Worm (Caenorhabditis elegans): ENCODE measurements around the gene mks-2.

DNA sequence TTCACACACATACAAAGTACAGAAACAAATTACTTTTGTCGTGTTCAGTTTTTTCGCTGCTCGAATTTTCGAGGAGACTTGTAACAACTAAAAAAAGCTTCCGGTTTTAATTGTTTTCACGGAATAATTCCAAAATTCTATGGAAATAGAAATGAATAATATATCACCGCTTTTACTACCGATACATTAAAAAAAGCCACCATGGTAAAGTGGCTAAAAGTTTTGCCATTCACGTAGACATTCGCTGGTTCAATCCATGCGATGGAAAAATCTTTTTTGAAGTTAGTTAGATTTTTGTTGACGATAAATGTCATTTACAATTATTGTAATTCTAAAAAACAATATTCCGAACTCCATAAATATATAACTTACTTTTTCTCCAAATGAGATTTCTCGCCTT, 50.5 kb downstream of the mks-2 start:
- no peak for TF ChIP-seq sox-4 (tag; optimal IDR thresholded peaks at IDR 0.05)
- TF ChIP-seq unc-3 (GFP tag; conservative IDR thresholded peaks at IDR 0.05): no peak
- TF ChIP-seq unc-3 (tag; optimal IDR thresholded peaks at IDR 0.05): no peak
- TF ChIP-seq nhr-11 (tag; optimal IDR thresholded peaks at IDR 0.05): no peak
- TF ChIP-seq lin-11 (tag; optimal IDR thresholded peaks at IDR 0.05): no peak
- TF ChIP-seq elt-2 (tag; optimal IDR thresholded peaks at IDR 0.05): no peak
- no peak for TF ChIP-seq ama-1 (optimal IDR thresholded peaks at IDR 0.05)
- TF ChIP-seq fkh-10 (GFP tag; optimal IDR thresholded peaks at IDR 0.05): no peak
- no peak for TF ChIP-seq pat-9 (tag; optimal IDR thresholded peaks at IDR 0.05)
- TF ChIP-seq hlh-30 (tag; optimal IDR thresholded peaks at IDR 0.05; ENCODE audit: insufficient read depth): no peak
